Fruit fly (Drosophila melanogaster): ENCODE results near the gene nwk.

dm6 chr3L:9136976-9137954, at the start of gene nwk, which contains the start of gene Use1:
- TF ChIP-seq Sin3A (optimal IDR thresholded peaks at IDR 0.05) (no peak), ttk (optimal IDR thresholded peaks at IDR 0.05) (no peak)
